Worm (Caenorhabditis elegans) whole organism, late embryonic: ENCODE measurements around the gene ZC404.1.

Experiments used
- C08G9.2 ChIP-seq: sonication (generic microtip); optimal IDR thresholded peaks from 2 replicates; lab custom pipeline; 2016; ENCODE audit warnings: mild to moderate bottlenecking, missing genetic modification characterization, moderate library complexity, missing compliant biosample characterization
- F13H6.1 ChIP-seq: sonication (generic microtip); optimal IDR thresholded peaks from 2 replicates; lab custom pipeline; 2016; ENCODE audit warnings: missing genetic modification characterization, missing compliant biosample characterization
- K02D7.2 ChIP-seq: sonication (generic microtip); optimal IDR thresholded peaks from 2 replicates; lab custom pipeline; 2017; ENCODE audit warnings: mild to moderate bottlenecking, missing genetic modification characterization, missing compliant biosample characterization
- K09A11.1 ChIP-seq: sonication (generic microtip); optimal IDR thresholded peaks from 2 replicates; lab custom pipeline; 2017; ENCODE audit warnings: antibody characterized with exemption, mild to moderate bottlenecking, missing genetic modification characterization, missing compliant biosample characterization; ENCODE audit not compliant: insufficient read depth
- T23F11.4 ChIP-seq: fragments of 200-800 bp; sonication (Bioruptor generic); optimal IDR thresholded peaks from 2 replicates; lab custom pipeline; 2018; ENCODE audit warnings: mild to moderate bottlenecking, missing genetic modification characterization, missing compliant biosample characterization
- ahr-1 ChIP-seq: sonication (generic microtip); optimal IDR thresholded peaks from 2 replicates; lab custom pipeline; 2016; ENCODE audit warnings: missing genetic modification characterization, missing compliant biosample characterization
- ceh-22 ChIP-seq: sonication (generic microtip); optimal IDR thresholded peaks from 2 replicates; lab custom pipeline; 2017; ENCODE audit warnings: missing biosample characterization, missing genetic modification characterization
- ceh-24 ChIP-seq: sonication (generic microtip); optimal IDR thresholded peaks from 2 replicates; lab custom pipeline; 2016; ENCODE audit warnings: mild to moderate bottlenecking, missing genetic modification characterization, missing compliant biosample characterization
- ceh-30 ChIP-seq: fragments of 150-350 bp; optimal IDR thresholded peaks from 2 replicates; lab custom pipeline; 2014; ENCODE audit warnings: missing biosample characterization, missing genetic modification characterization
- ceh-31 ChIP-seq: sonication (generic microtip); optimal IDR thresholded peaks from 2 replicates; lab custom pipeline; 2016; ENCODE audit warnings: missing genetic modification characterization, missing compliant biosample characterization
- ceh-48 ChIP-seq: sonication (generic microtip); optimal IDR thresholded peaks from 2 replicates; lab custom pipeline; 2016; ENCODE audit warnings: missing genetic modification characterization, inconsistent platforms, missing compliant biosample characterization
- dve-1 ChIP-seq: sonication (generic microtip); optimal IDR thresholded peaks from 2 replicates; lab custom pipeline; 2017; ENCODE audit warnings: antibody characterized with exemption, mild to moderate bottlenecking, missing genetic modification characterization, missing compliant biosample characterization
- elt-2 ChIP-seq: sonication (generic microtip); optimal IDR thresholded peaks from 2 replicates; lab custom pipeline; 2016; ENCODE audit warnings: missing genetic modification reagents, missing genetic modification characterization, missing compliant biosample characterization
- elt-4 ChIP-seq: sonication (generic microtip); optimal IDR thresholded peaks from 2 replicates; lab custom pipeline; 2016; ENCODE audit warnings: missing genetic modification characterization, missing compliant biosample characterization
- ets-4 ChIP-seq: sonication (generic microtip); optimal IDR thresholded peaks from 2 replicates; lab custom pipeline; 2016; ENCODE audit warnings: missing genetic modification characterization, missing compliant biosample characterization
- fax-1 ChIP-seq: sonication (generic microtip); optimal IDR thresholded peaks from 2 replicates; lab custom pipeline; 2016; ENCODE audit warnings: missing genotype, missing genetic modification characterization, missing compliant biosample characterization
- fkh-10 ChIP-seq: fragments of 150-350 bp; optimal IDR thresholded peaks from 2 replicates; lab custom pipeline; 2014; ENCODE audit warnings: missing biosample characterization, missing genetic modification reagents, missing genetic modification characterization
- fkh-6 ChIP-seq: sonication (generic microtip); optimal IDR thresholded peaks from 2 replicates; lab custom pipeline; 2016; ENCODE audit warnings: missing genetic modification characterization, missing compliant biosample characterization
- gmeb-2 ChIP-seq: sonication (generic microtip); optimal IDR thresholded peaks from 2 replicates; lab custom pipeline; 2016; ENCODE audit warnings: missing genetic modification characterization, inconsistent platforms, missing compliant biosample characterization
- hlh-15 ChIP-seq: sonication (generic microtip); optimal IDR thresholded peaks from 2 replicates; lab custom pipeline; 2016; ENCODE audit warnings: missing genetic modification characterization, missing compliant biosample characterization
- hlh-30 ChIP-seq: sonication (generic microtip); optimal IDR thresholded peaks from 2 replicates; lab custom pipeline; 2017; ENCODE audit warnings: antibody characterized with exemption, missing genetic modification characterization, missing compliant biosample characterization; ENCODE audit not compliant: insufficient read depth
- hlh-8 ChIP-seq: sonication (generic microtip); optimal IDR thresholded peaks from 2 replicates; lab custom pipeline; 2016; ENCODE audit warnings: missing genotype, missing genetic modification characterization, missing compliant biosample characterization
- lin-11 ChIP-seq: fragments of 200-800 bp; sonication (Bioruptor generic); optimal IDR thresholded peaks from 2 replicates; lab custom pipeline; 2018; ENCODE audit warnings: mild to moderate bottlenecking, missing genetic modification characterization, missing compliant biosample characterization
- nhr-11 ChIP-seq: fragments of 150-350 bp; optimal IDR thresholded peaks from 2 replicates; lab custom pipeline; 2014; ENCODE audit warnings: missing biosample characterization, missing genetic modification characterization
- nhr-232 ChIP-seq: sonication (generic microtip); optimal IDR thresholded peaks from 2 replicates; lab custom pipeline; 2016; ENCODE audit warnings: missing genetic modification characterization, missing compliant biosample characterization
- pat-9 ChIP-seq: fragments of 200-800 bp; sonication (Bioruptor generic); optimal IDR thresholded peaks from 2 replicates; lab custom pipeline; 2018; ENCODE audit warnings: mild to moderate bottlenecking, missing genetic modification characterization, moderate library complexity, missing compliant biosample characterization
- pha-4 ChIP-seq: fragments of 150-350 bp; optimal IDR thresholded peaks from 2 replicates; lab custom pipeline; 2018; ENCODE audit warnings: missing biosample characterization, missing genetic modification reagents, missing genetic modification characterization
- rnt-1 ChIP-seq: sonication (generic microtip); optimal IDR thresholded peaks from 2 replicates; lab custom pipeline; 2016; ENCODE audit warnings: missing genetic modification characterization, missing compliant biosample characterization
- sox-2 ChIP-seq: fragments of 200-800 bp; sonication (Bioruptor generic); IDR thresholded peaks from 2 replicates; pipeline ENCODE4 v1.3.6; 2022; ENCODE audit warnings: missing genetic modification reagents, missing genetic modification characterization, missing compliant biosample characterization
- sox-4 ChIP-seq: sonication (generic microtip); optimal IDR thresholded peaks from 2 replicates; lab custom pipeline; 2017; ENCODE audit warnings: mild to moderate bottlenecking, missing genetic modification characterization, inconsistent platforms, missing compliant biosample characterization
- tbx-2 ChIP-seq: sonication (generic microtip); optimal IDR thresholded peaks from 2 replicates; lab custom pipeline; 2016; ENCODE audit warnings: missing genetic modification characterization, missing compliant biosample characterization
- unc-3 ChIP-seq, 2 experiments: fragments of 200-800 bp in 1 of 2; sonication (Bioruptor generic) in 1 of 2; sonication (generic microtip) in 1 of 2; conservative IDR thresholded peaks in 1 of 2; optimal IDR thresholded peaks in 1 of 2; 2 replicates each; pipeline versions ENCODE4 v1.3.6 to Lab custom; 2016 to 2022; ENCODE audit warnings: missing compliant biosample characterization in 2 of 2, missing genetic modification characterization in 2 of 2, missing genetic modification reagents in 1 of 2
- unc-55 ChIP-seq: sonication (generic microtip); optimal IDR thresholded peaks from 2 replicates; lab custom pipeline; 2017; ENCODE audit warnings: missing biosample characterization, missing genetic modification reagents, missing genetic modification characterization
- ztf-16 ChIP-seq: sonication (generic microtip); optimal IDR thresholded peaks from 2 replicates; lab custom pipeline; 2017; ENCODE audit warnings: missing genetic modification characterization, missing compliant biosample characterization

The ZC404.1 gene

ce11 chrV:6771645-6772044, 22.3 kb upstream of the ZC404.1 start, which contains the start of gene srh-30:
srh-30 (minus strand) TSS chrV:6771745.
- TF ChIP-seq ceh-48 (tag; lab: Kevin White, UChicago) (no peak), lin-11 (tag; lab: Kevin White, UChicago) (no peak), gmeb-2 (tag; lab: Kevin White, UChicago) (no peak), dve-1 (tag; lab: Kevin White, UChicago) (no peak), ceh-22 (tag; lab: Kevin White, UChicago) (no peak), ahr-1 (tag; lab: Kevin White, UChicago) (no peak), fkh-6 (tag; lab: Kevin White, UChicago) (no peak)
- TF ChIP-seq, all 69 proteins: peak for 0

DNA sequence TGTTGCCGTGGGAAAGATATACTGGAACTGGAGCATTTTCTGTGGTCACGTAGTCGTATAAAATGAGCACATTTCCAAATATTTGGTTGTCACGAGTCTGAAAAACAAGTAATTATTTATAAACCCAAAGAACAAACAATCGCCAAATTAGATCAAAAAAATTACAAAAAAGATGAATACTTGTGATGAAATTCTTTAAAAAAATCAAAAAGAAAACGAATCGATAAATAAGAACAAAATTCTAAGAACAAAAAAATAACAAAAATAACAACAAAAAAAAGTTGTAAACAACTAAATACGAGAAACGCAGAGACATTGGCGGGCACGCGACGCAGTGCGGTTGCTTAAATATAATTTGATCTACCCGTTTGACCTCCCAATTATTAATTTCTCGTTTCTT, 20.3 kb upstream of the ZC404.1 start, which contains the start of gene ZC404.16:
ZC404.16 (minus strand) TSS at position 101 of the 400 bp plus-strand sequence.
- no peak for TF ChIP-seq nhr-11
- TF ChIP-seq ets-4 (tag; lab: Kevin White, UChicago), result no peak
- no peak for TF ChIP-seq unc-55
- no peak for TF ChIP-seq ceh-24 (tag; lab: Kevin White, UChicago)

DNA sequence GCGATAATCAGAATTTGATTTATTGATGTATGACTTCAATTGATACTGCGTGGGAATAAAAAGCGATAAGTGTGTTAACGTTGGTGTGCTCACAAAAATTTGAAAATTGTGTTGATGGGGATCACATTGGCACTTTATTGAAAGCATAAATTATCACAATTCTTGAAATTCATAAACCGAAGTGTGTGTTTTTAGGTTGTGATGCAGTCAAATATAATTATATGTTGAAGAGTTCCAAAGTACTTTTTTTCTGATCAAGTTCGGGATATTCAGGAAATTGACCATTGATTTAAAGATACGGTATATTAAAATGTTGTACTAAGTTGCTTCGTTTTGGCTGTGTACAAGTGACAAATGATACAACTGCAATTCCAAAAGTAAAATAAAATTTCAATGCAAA, 18.3 kb upstream of the ZC404.1 start, which contains the start of gene srh-28:
srh-28 (minus strand) TSS at position 101 of the 400 bp plus-strand sequence.
- TF ChIP-seq hlh-30, result no peak
- TF ChIP-seq fax-1 (tag; lab: Kevin White, UChicago), result no peak
- TF ChIP-seq K09A11.1 (tag; lab: Kevin White, UChicago), result no peak
- no peak for TF ChIP-seq F13H6.1
- no peak for TF ChIP-seq elt-2 (tag; lab: Kevin White, UChicago)
- no peak for TF ChIP-seq C08G9.2 (tag; lab: Kevin White, UChicago)
- TF ChIP-seq rnt-1 (tag; lab: Kevin White, UChicago), result no peak
- no peak for TF ChIP-seq sox-2 (GFP tag; lab: Robert Waterston, UW)
- TF ChIP-seq sox-4 (tag; lab: Kevin White, UChicago), result no peak
- no peak for TF ChIP-seq hlh-8 (tag; lab: Kevin White, UChicago)
- no peak for TF ChIP-seq ceh-30 (tag; lab: Kevin White, UChicago)
- no peak for TF ChIP-seq fkh-6 (tag; lab: Kevin White, UChicago)

ce11 chrV:6778457-6778856, 15.5 kb upstream of the ZC404.1 start:
- TF ChIP-seq pha-4 (tag; lab: Kevin White, UChicago) (no peak), K02D7.2 (tag; lab: Kevin White, UChicago) (no peak), hlh-15 (tag; lab: Kevin White, UChicago) (no peak), nhr-232 (tag; lab: Kevin White, UChicago) (no peak), ceh-31 (tag; lab: Kevin White, UChicago) (no peak), unc-3 (GFP tag; conservative IDR thresholded peaks at IDR 0.05; lab: Robert Waterston, UW) (no peak), unc-3 (tag; optimal IDR thresholded peaks at IDR 0.05; lab: Kevin White, UChicago) (no peak), T23F11.4 (GFP tag; lab: Kevin White, UChicago) (no peak), pat-9 (tag; lab: Kevin White, UChicago) (no peak), ahr-1 (tag; lab: Kevin White, UChicago) (no peak), tbx-2 (tag; lab: Kevin White, UChicago) (no peak), elt-4 (tag; lab: Kevin White, UChicago) (no peak), fkh-6 (tag; lab: Kevin White, UChicago) (no peak), fkh-10 (GFP tag; lab: Kevin White, UChicago) (no peak), dve-1 (tag; lab: Kevin White, UChicago) (no peak), ceh-30 (tag; lab: Kevin White, UChicago) (no peak), ztf-16 (tag; lab: Kevin White, UChicago) (no peak)
